Worm (Caenorhabditis elegans) whole organism, L1 larva: Measurements from ENCODE around the gene pes-4.

ENCODE experiments used
- C34B4.2 ChIP-seq: sonication (generic microtip); optimal IDR thresholded peaks from 2 replicates; lab custom pipeline; 2017; ENCODE audit warnings: mild to moderate bottlenecking, missing genetic modification characterization, missing compliant biosample characterization
- F16B12.6 ChIP-seq: fragments of 150-350 bp; optimal IDR thresholded peaks from 2 replicates; lab custom pipeline; 2014; ENCODE audit warnings: missing biosample characterization, missing genetic modification characterization
- Y116A8C.19 ChIP-seq: sonication (generic microtip); optimal IDR thresholded peaks from 2 replicates; lab custom pipeline; 2016; ENCODE audit warnings: missing compliant biosample characterization, missing genetic modification characterization, borderline replicate concordance
- aha-1 ChIP-seq: fragments of 150-350 bp; optimal IDR thresholded peaks from 2 replicates; lab custom pipeline; 2014; ENCODE audit warnings: missing biosample characterization, missing genetic modification characterization
- aly-2 ChIP-seq: fragments of 150-350 bp; optimal IDR thresholded peaks from 2 replicates; lab custom pipeline; 2014; ENCODE audit warnings: missing biosample characterization, missing genetic modification characterization
- blmp-1 ChIP-seq: fragments of 150-350 bp; optimal IDR thresholded peaks from 2 replicates; lab custom pipeline; 2014; ENCODE audit warnings: missing biosample characterization, missing genetic modification characterization
- ceh-63 ChIP-seq: fragments of 200-800 bp; sonication (Bioruptor generic); optimal IDR thresholded peaks from 2 replicates; lab custom pipeline; 2018; ENCODE audit warnings: mild to moderate bottlenecking, missing genetic modification characterization, missing compliant biosample characterization
- ceh-8 ChIP-seq: fragments of 200-800 bp; sonication (Bioruptor generic); optimal IDR thresholded peaks from 2 replicates; lab custom pipeline; 2018; ENCODE audit warnings: mild to moderate bottlenecking, missing genetic modification characterization, moderate library complexity, missing compliant biosample characterization
- ceh-82 ChIP-seq, 3 experiments: fragments of 150-350 bp in 1 of 3; sonication (generic microtip) in 2 of 3; optimal IDR thresholded peaks; 2 replicates each; lab custom pipeline; 2014 to 2017; ENCODE audit warnings: missing biosample characterization in 3 of 3, missing genetic modification characterization in 3 of 3
- ceh-90 ChIP-seq: sonication (generic microtip); optimal IDR thresholded peaks from 2 replicates; lab custom pipeline; 2016; ENCODE audit warnings: missing genetic modification characterization, missing compliant biosample characterization
- dpl-1 ChIP-seq, 3 experiments: fragments of 150-350 bp in 2 of 3; sonication (generic microtip) in 1 of 3; optimal IDR thresholded peaks; 2 replicates each; lab custom pipeline; 2014 to 2017; ENCODE audit warnings: missing biosample characterization in 3 of 3, missing genetic modification characterization in 3 of 3, missing genetic modification reagents in 3 of 3
- efl-1 ChIP-seq, 4 experiments: fragments of 150-350 bp; optimal IDR thresholded peaks in 3 of 4; peaks in 1 of 4; 1 replicate in 1 of 4; 2 replicates in 3 of 4; lab custom pipeline; 2014; ENCODE audit warnings: missing biosample characterization in 2 of 4, missing genetic modification characterization in 2 of 4, missing genetic modification reagents in 2 of 4
- efl-3 ChIP-seq: fragments of 200-800 bp; sonication (Bioruptor generic); optimal IDR thresholded peaks from 2 replicates; lab custom pipeline; 2018; ENCODE audit warnings: mild to moderate bottlenecking, missing genetic modification characterization, missing compliant biosample characterization
- egl-13 ChIP-seq: sonication (generic microtip); optimal IDR thresholded peaks from 2 replicates; lab custom pipeline; 2016; ENCODE audit warnings: missing genotype, missing genetic modification reagents, missing genetic modification characterization, missing compliant biosample characterization
- egl-27 ChIP-seq, 2 experiments: fragments of 150-350 bp in 1 of 2; sonication (generic microtip); optimal IDR thresholded peaks; 3 replicates each; lab custom pipeline; 2017 to 2018; ENCODE audit warnings: missing biosample characterization in 2 of 2, missing genetic modification characterization in 2 of 2, missing genetic modification reagents in 2 of 2
- elt-2 ChIP-seq: sonication (generic microtip); optimal IDR thresholded peaks from 2 replicates; lab custom pipeline; 2016; ENCODE audit warnings: missing genetic modification characterization, mild to moderate bottlenecking, inconsistent platforms, missing compliant biosample characterization, missing genetic modification reagents
- elt-3 ChIP-seq, 6 experiments: fragments of 150-350 bp in 1 of 6; sonication (generic microtip); optimal IDR thresholded peaks; 2 replicates each; lab custom pipeline; 2017 to 2018; ENCODE audit warnings: missing biosample characterization in 6 of 6, missing genetic modification characterization in 6 of 6, inconsistent platforms in 1 of 6
- fkh-10 ChIP-seq: sonication (generic microtip); optimal IDR thresholded peaks from 2 replicates; lab custom pipeline; 2017; ENCODE audit warnings: missing biosample characterization, missing genetic modification reagents, missing genetic modification characterization
- fos-1 ChIP-seq: fragments of 150-350 bp; optimal IDR thresholded peaks from 2 replicates; lab custom pipeline; 2014; ENCODE audit warnings: missing biosample characterization, missing genetic modification characterization
- grh-1 ChIP-seq: fragments of 200-800 bp; sonication (Bioruptor generic); IDR thresholded peaks from 2 replicates; pipeline ENCODE4 v1.3.6; 2022; ENCODE audit warnings: missing genetic modification reagents, missing genetic modification characterization, missing compliant biosample characterization
- hlh-17 ChIP-seq: fragments of 200-800 bp; sonication (Bioruptor generic); optimal IDR thresholded peaks from 2 replicates; lab custom pipeline; 2018; ENCODE audit warnings: missing genetic modification characterization, mild to moderate bottlenecking, missing compliant biosample characterization, moderate library complexity, borderline replicate concordance
- hpl-2 ChIP-seq: fragments of 150-350 bp; optimal IDR thresholded peaks from 2 replicates; lab custom pipeline; 2014; ENCODE audit warnings: missing biosample characterization, missing genetic modification reagents, missing genetic modification characterization
- irx-1 ChIP-seq: sonication (generic microtip); optimal IDR thresholded peaks from 2 replicates; lab custom pipeline; 2016; ENCODE audit warnings: missing genetic modification characterization, missing compliant biosample characterization
- isw-1 ChIP-seq: fragments of 200-800 bp; sonication (Bioruptor generic); IDR thresholded peaks from 2 replicates; pipeline ENCODE4 v1.3.6; 2022; ENCODE audit warnings: missing genetic modification characterization, missing compliant biosample characterization
- jun-1 ChIP-seq: fragments of 150-350 bp; optimal IDR thresholded peaks from 2 replicates; lab custom pipeline; 2014; ENCODE audit warnings: missing biosample characterization, missing genetic modification reagents, missing genetic modification characterization
- lin-14 ChIP-seq: fragments of 200-800 bp; sonication (Bioruptor generic); optimal IDR thresholded peaks from 2 replicates; lab custom pipeline; 2018; ENCODE audit warnings: mild to moderate bottlenecking, missing genetic modification characterization, moderate library complexity, missing compliant biosample characterization
- lin-15B ChIP-seq: fragments of 150-350 bp; sonication (generic microtip); optimal IDR thresholded peaks from 3 replicates; lab custom pipeline; 2014; ENCODE audit warnings: missing biosample characterization, missing genetic modification characterization
- lin-39 ChIP-seq: fragments of 150-350 bp; optimal IDR thresholded peaks from 2 replicates; lab custom pipeline; 2014; ENCODE audit warnings: missing biosample characterization, missing genetic modification reagents, missing genetic modification characterization
- lsy-2 ChIP-seq, 2 experiments: fragments of 150-350 bp; optimal IDR thresholded peaks; 2 replicates each; lab custom pipeline; 2014; ENCODE audit warnings: missing biosample characterization in 2 of 2, missing genetic modification characterization in 2 of 2
- mab-9 ChIP-seq: fragments of 200-800 bp; sonication (Bioruptor generic); IDR thresholded peaks from 2 replicates; pipeline ENCODE4 v1.3.6; 2022; ENCODE audit warnings: missing genetic modification reagents, missing genetic modification characterization, missing compliant biosample characterization
- mep-1 ChIP-seq: fragments of 150-350 bp; optimal IDR thresholded peaks from 2 replicates; lab custom pipeline; 2014; ENCODE audit warnings: missing biosample characterization, missing genetic modification characterization
- nhr-28 ChIP-seq: fragments of 150-350 bp; optimal IDR thresholded peaks from 2 replicates; lab custom pipeline; 2014; ENCODE audit warnings: missing biosample characterization, missing genetic modification characterization
- nhr-47 ChIP-seq: sonication (generic microtip); optimal IDR thresholded peaks from 2 replicates; lab custom pipeline; 2016; ENCODE audit warnings: mild to moderate bottlenecking, missing genetic modification characterization, moderate library complexity, missing compliant biosample characterization
- nhr-76 ChIP-seq: sonication (generic microtip); optimal IDR thresholded peaks from 2 replicates; lab custom pipeline; 2017; ENCODE audit warnings: missing biosample characterization, missing genetic modification characterization
- nhr-77 ChIP-seq: fragments of 150-350 bp; optimal IDR thresholded peaks from 2 replicates; lab custom pipeline; 2014; ENCODE audit warnings: missing biosample characterization, missing genetic modification characterization
- nhr-85 ChIP-seq: sonication (generic microtip); peaks from one replicate; lab custom pipeline; 2016; ENCODE audit warnings: missing genetic modification characterization, inconsistent platforms, missing compliant biosample characterization
- rnt-1 ChIP-seq: sonication (generic microtip); optimal IDR thresholded peaks from 2 replicates; lab custom pipeline; 2016; ENCODE audit warnings: mild to moderate bottlenecking, missing genetic modification characterization, moderate library complexity, missing compliant biosample characterization
- skn-1 ChIP-seq: fragments of 150-350 bp; optimal IDR thresholded peaks from 2 replicates; lab custom pipeline; 2014; ENCODE audit warnings: missing biosample characterization, missing genetic modification characterization
- sup-37 ChIP-seq: fragments of 200-800 bp; sonication (Bioruptor generic); optimal IDR thresholded peaks from 2 replicates; lab custom pipeline; 2018; ENCODE audit warnings: mild to moderate bottlenecking, missing genetic modification characterization, missing compliant biosample characterization
- swsn-7 ChIP-seq: sonication (generic microtip); optimal IDR thresholded peaks from 2 replicates; lab custom pipeline; 2016; ENCODE audit warnings: missing genetic modification characterization, missing compliant biosample characterization
- tlp-1 ChIP-seq: fragments of 150-350 bp; optimal IDR thresholded peaks from 2 replicates; lab custom pipeline; 2014; ENCODE audit warnings: missing biosample characterization, missing genetic modification characterization
- unc-130 ChIP-seq: fragments of 150-350 bp; optimal IDR thresholded peaks from 2 replicates; lab custom pipeline; 2017; ENCODE audit warnings: missing biosample characterization, missing genetic modification characterization, inconsistent platforms
- unc-30 ChIP-seq: sonication (generic microtip); optimal IDR thresholded peaks from 2 replicates; lab custom pipeline; 2017; ENCODE audit warnings: missing biosample characterization, missing genetic modification characterization
- unc-62 ChIP-seq: fragments of 150-350 bp; optimal IDR thresholded peaks from 2 replicates; lab custom pipeline; 2014; ENCODE audit warnings: missing biosample characterization, missing genetic modification reagents, missing genetic modification characterization
- unc-86 ChIP-seq: sonication (generic microtip); optimal IDR thresholded peaks from 2 replicates; lab custom pipeline; 2016; ENCODE audit warnings: missing genetic modification characterization, missing compliant biosample characterization
- xbp-1 ChIP-seq: sonication (generic microtip); optimal IDR thresholded peaks from 2 replicates; lab custom pipeline; 2016; ENCODE audit warnings: missing genetic modification characterization, missing compliant biosample characterization

Gene pes-4

ce11 chrIII:1207027-1207426 lies 23.0 kb downstream of the pes-4 start:
- TF ChIP-seq unc-62 (GFP tag; lab: Kevin White, UChicago) (no peak), hpl-2 (no peak), efl-3 (no peak), egl-27 (tag; optimal IDR thresholded peaks at IDR 0.05; lab: Kevin White, UChicago) (no peak), elt-3 (tag; optimal IDR thresholded peaks at IDR 0.05; lab: Kevin White, UChicago) (no peak), dpl-1 (GFP tag; optimal IDR thresholded peaks at IDR 0.05; lab: Kevin White, UChicago) (no peak), nhr-76 (tag; lab: Kevin White, UChicago) (no peak), Y116A8C.19 (tag; lab: Kevin White, UChicago) (no peak), efl-1 (optimal IDR thresholded peaks at IDR 0.05; lab: Kevin White, UChicago) (no peak), efl-1 (GFP tag; optimal IDR thresholded peaks at IDR 0.05 in 1 of 2; lab: Kevin White, UChicago) (no peak), mep-1 (tag; lab: Kevin White, UChicago) (no peak), aha-1 (no peak), lin-39 (tag; lab: Kevin White, UChicago) (no peak), lsy-2 (tag; optimal IDR thresholded peaks at IDR 0.05; lab: Kevin White, UChicago) (no peak), grh-1 (GFP tag; lab: Robert Waterston, UW) (no peak), elt-2 (no peak), rnt-1 (no peak), tlp-1 (tag; lab: Kevin White, UChicago) (no peak)

DNA sequence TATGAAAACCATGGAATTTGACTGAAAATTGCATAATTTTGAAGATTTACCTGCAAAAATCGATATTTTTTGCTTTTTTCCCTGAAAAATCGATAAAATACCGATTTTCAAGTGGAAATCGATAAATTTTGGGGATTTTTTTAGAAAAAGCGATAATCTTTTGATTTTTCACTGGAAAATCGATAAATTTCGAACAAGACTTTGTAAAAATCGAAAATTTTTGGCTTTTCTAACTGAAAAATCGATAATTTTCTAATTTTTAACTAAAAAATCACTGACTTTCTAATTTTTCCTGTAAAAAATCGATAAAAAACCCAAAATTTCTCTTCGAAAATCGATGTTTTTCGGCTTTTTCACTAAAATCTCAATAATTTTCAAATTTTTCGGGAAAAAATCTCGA lies 23.7 kb downstream of the pes-4 start:
- TF ChIP-seq blmp-1 (tag; lab: Kevin White, UChicago): no peak
- TF ChIP-seq egl-13 (tag; lab: Kevin White, UChicago): no peak
- TF ChIP-seq sup-37 (GFP tag; lab: Kevin White, UChicago): no peak
- TF ChIP-seq C34B4.2 (tag; lab: Kevin White, UChicago): no peak
- no peak for TF ChIP-seq ceh-90
- no peak for TF ChIP-seq fkh-10 (GFP tag; lab: Kevin White, UChicago)
- no peak for TF ChIP-seq jun-1 (tag; lab: Kevin White, UChicago)
- no peak for TF ChIP-seq Y116A8C.19 (tag; lab: Kevin White, UChicago)

DNA sequence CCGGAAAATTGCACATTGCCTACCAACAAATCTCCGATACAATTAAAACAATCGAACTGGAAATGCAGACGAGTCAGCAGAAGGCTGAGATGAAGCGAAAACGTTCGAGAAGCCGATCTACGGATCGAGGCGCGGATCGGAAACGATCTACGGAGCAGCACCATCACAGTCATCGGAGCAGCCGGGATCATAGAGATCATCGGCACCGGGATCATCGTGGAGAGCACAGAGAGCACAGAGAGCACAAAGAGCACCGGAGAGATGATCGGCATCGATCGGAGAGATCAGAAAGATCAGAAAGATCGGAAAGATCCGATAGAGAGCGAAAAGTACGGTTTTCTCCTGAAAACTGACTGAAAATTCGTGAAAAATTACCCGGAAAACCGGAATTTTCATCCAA lies 24.7 kb downstream of the pes-4 start:
- no peak for TF ChIP-seq nhr-28 (tag; lab: Kevin White, UChicago)
- no peak for TF ChIP-seq tlp-1 (tag; lab: Kevin White, UChicago)
- no peak for TF ChIP-seq irx-1
- no peak for TF ChIP-seq nhr-47
- TF ChIP-seq sup-37 (GFP tag; lab: Kevin White, UChicago): no peak
- TF ChIP-seq fos-1 (tag; lab: Kevin White, UChicago): no peak
- TF ChIP-seq egl-13 (tag; lab: Kevin White, UChicago): no peak
- TF ChIP-seq nhr-85 (tag; lab: Kevin White, UChicago): no peak
- no peak for TF ChIP-seq mab-9 (GFP tag; lab: Robert Waterston, UW)
- TF ChIP-seq skn-1 (tag; lab: Kevin White, UChicago): no peak
- no peak for TF ChIP-seq lin-15B
- no peak for TF ChIP-seq blmp-1 (tag; lab: Kevin White, UChicago)
- no peak for TF ChIP-seq ceh-63 (GFP tag; lab: Kevin White, UChicago)
- no peak for TF ChIP-seq nhr-77 (tag; lab: Kevin White, UChicago)
- no peak for TF ChIP-seq hlh-17
- TF ChIP-seq hpl-2: no peak
- no peak for TF ChIP-seq C34B4.2 (tag; lab: Kevin White, UChicago)

DNA sequence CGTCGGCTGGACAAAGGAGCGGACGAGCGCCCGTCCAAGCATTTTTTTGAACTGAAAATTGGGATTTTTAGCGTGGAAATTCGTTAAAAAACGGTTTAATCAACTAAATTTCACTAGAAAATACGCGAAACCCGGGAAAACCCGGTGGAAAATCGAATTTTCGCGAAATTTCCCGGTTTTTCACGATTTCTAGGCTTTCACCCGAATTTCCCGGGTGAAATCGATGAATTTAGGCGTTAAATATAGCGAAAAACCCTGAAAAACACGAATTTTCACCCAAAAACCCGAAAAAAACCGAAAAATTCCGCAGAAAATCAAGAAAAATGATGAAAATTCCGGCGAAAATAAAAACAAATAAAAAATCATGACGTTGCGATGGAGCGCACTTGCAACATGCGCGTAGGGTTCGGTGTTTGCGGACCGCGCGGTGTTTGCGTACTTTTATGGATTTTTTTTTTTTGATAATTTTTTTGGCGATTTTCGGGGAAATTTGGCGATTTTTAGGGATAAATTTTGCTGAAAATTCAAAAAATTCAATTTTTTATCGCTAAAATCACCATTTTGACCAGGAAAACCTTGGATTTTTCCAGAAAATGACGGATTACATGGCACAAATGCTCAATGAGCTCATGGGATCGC lies 28.0 kb downstream of the pes-4 start, which contains the start of the genes mrpl-45 and Y119D3B.12:
Gene mrpl-45 (minus strand): TSS at position 51 of the 639 bp plus-strand sequence.
Gene Y119D3B.12 (plus strand): TSS at position 589 of the 639 bp plus-strand sequence.
- TF ChIP-seq mab-9 (GFP tag; lab: Robert Waterston, UW) (0 out of 2 replicates have a peak, but pooled peaks have one; percentile 52), unc-86 (peak; percentile 78), nhr-77 (tag; lab: Kevin White, UChicago) (peak; percentile 53), unc-130 (tag; lab: Kevin White, UChicago) (peak; percentile 53), xbp-1 (tag; lab: Kevin White, UChicago) (peak; percentile 85), elt-2 (peak; percentile 11), skn-1 (tag; lab: Kevin White, UChicago) (peak; percentile 97), ceh-8 (peak; percentile 41), lin-14 (GFP tag; lab: Kevin White, UChicago) (no peak), hlh-17 (no peak), swsn-7 (tag; lab: Kevin White, UChicago) (peak; percentile 81), nhr-28 (tag; lab: Kevin White, UChicago) (no peak), isw-1 (GFP tag; lab: Robert Waterston, UW) (peak; percentile 75), aha-1 (peak; percentile 41), unc-30 (peak; percentile 40), F16B12.6 (tag; lab: Kevin White, UChicago) (peak; percentile 97), aly-2 (tag; lab: Kevin White, UChicago) (peak; percentile 61), ceh-82 (tag; optimal IDR thresholded peaks at IDR 0.05; lab: Kevin White, UChicago) (peak; percentile 86 to 93 (median 91))
